Fruit fly (Drosophila melanogaster) whole organism, prepupa: ENCODE data around the gene Rbcn-3A.

Experiments
- Blimp-1 ChIP-seq: fragments of 200-800 bp; sonication (Bioruptor generic); optimal IDR thresholded peaks from 3 replicates; lab custom pipeline; 2017; ENCODE audit warnings: missing biosample characterization, missing genetic modification characterization, mild to moderate bottlenecking, moderate library complexity, missing genetic modification reagents
- CG10631 ChIP-seq: fragments of 200-800 bp; sonication (Bioruptor generic); optimal IDR thresholded peaks from 2 replicates; lab custom pipeline; 2016; ENCODE audit warnings: missing biosample characterization, missing genetic modification characterization
- CG10669 ChIP-seq: fragments of 200-800 bp; sonication (Bioruptor generic); optimal IDR thresholded peaks from 3 replicates; lab custom pipeline; 2018; ENCODE audit warnings: missing biosample characterization, mild to moderate bottlenecking, missing genetic modification characterization, moderate library complexity
- CG11294 ChIP-seq: fragments of 200-800 bp; sonication (Bioruptor generic); IDR thresholded peaks from 2 replicates; pipeline ENCODE4 v1.3.6; 2022; ENCODE audit warnings: missing biosample characterization, missing genetic modification characterization
- CG11762 ChIP-seq: fragments of 200-800 bp; sonication (Bioruptor generic); optimal IDR thresholded peaks from 3 replicates; lab custom pipeline; 2016; ENCODE audit warnings: missing biosample characterization, missing genetic modification characterization; ENCODE audit not compliant: insufficient read depth
- CG11902 ChIP-seq: fragments of 200-800 bp; sonication (Bioruptor generic); optimal IDR thresholded peaks from 3 replicates; lab custom pipeline; 2016; ENCODE audit warnings: missing biosample characterization, missing genetic modification characterization
- CG15336 ChIP-seq: fragments of 200-800 bp; sonication (Bioruptor generic); IDR thresholded peaks from 2 replicates; pipeline ENCODE4 v1.3.6; 2022; ENCODE audit warnings: missing biosample characterization, missing genetic modification characterization
- CG1621 ChIP-seq: fragments of 200-800 bp; sonication (Bioruptor generic); optimal IDR thresholded peaks from 3 replicates; lab custom pipeline; 2018; ENCODE audit warnings: missing biosample characterization, mild to moderate bottlenecking, missing genetic modification characterization
- CG3032 ChIP-seq: fragments of 200-800 bp; optimal IDR thresholded peaks from 2 replicates; lab custom pipeline; 2019; ENCODE audit warnings: missing biosample characterization, mild to moderate bottlenecking, missing genetic modification characterization, moderate library complexity
- CG31627 ChIP-seq: fragments of 200-800 bp; sonication (Bioruptor generic); optimal IDR thresholded peaks from 3 replicates; lab custom pipeline; 2016; ENCODE audit warnings: missing biosample characterization, missing genetic modification characterization
- CG3919 ChIP-seq: fragments of 200-800 bp; sonication (Bioruptor generic); optimal IDR thresholded peaks from 3 replicates; lab custom pipeline; 2016; ENCODE audit warnings: missing biosample characterization, missing genetic modification characterization
- CG6163 ChIP-seq: fragments of 200-800 bp; sonication (Bioruptor generic); IDR thresholded peaks from 3 replicates; pipeline ENCODE4 v1.3.6; 2022; ENCODE audit warnings: missing biosample characterization, missing genetic modification characterization
- CG6276 ChIP-seq: fragments of 200-800 bp; sonication (Bioruptor generic); optimal IDR thresholded peaks from 2 replicates; lab custom pipeline; 2017; ENCODE audit warnings: missing biosample characterization, mild to moderate bottlenecking, missing genetic modification characterization
- CG6792 ChIP-seq: fragments of 200-800 bp; sonication (Bioruptor generic); optimal IDR thresholded peaks from 3 replicates; lab custom pipeline; 2016; ENCODE audit warnings: missing biosample characterization, missing genetic modification characterization
- CG6808 ChIP-seq: fragments of 200-800 bp; sonication (Bioruptor generic); optimal IDR thresholded peaks from 3 replicates; lab custom pipeline; 2017; ENCODE audit warnings: missing biosample characterization, missing genetic modification characterization, mild to moderate bottlenecking, moderate library complexity, missing genetic modification reagents
- CG6854 ChIP-seq: fragments of 200-800 bp; sonication (Bioruptor generic); optimal IDR thresholded peaks from 2 replicates; lab custom pipeline; 2017; ENCODE audit warnings: missing biosample characterization, mild to moderate bottlenecking, missing genetic modification characterization
- CG7368 ChIP-seq: fragments of 200-800 bp; sonication (Bioruptor generic); optimal IDR thresholded peaks from 3 replicates; lab custom pipeline; 2016; ENCODE audit warnings: missing biosample characterization, missing genetic modification characterization
- CG8119 ChIP-seq: fragments of 200-800 bp; sonication (Bioruptor generic); IDR thresholded peaks from 3 replicates; pipeline ENCODE4 v1.3.6; 2022; ENCODE audit warnings: missing biosample characterization, missing genetic modification characterization
- CG8319 ChIP-seq: fragments of 200-800 bp; sonication (Bioruptor generic); optimal IDR thresholded peaks from 3 replicates; lab custom pipeline; 2016; ENCODE audit warnings: missing biosample characterization, missing genetic modification characterization
- CG8632 ChIP-seq: fragments of 200-800 bp; sonication (Bioruptor generic); optimal IDR thresholded peaks from 3 replicates; lab custom pipeline; 2016; ENCODE audit warnings: missing biosample characterization, missing genetic modification characterization
- CG9139 ChIP-seq: fragments of 200-800 bp; sonication (Bioruptor generic); optimal IDR thresholded peaks from 3 replicates; lab custom pipeline; 2017; ENCODE audit warnings: missing biosample characterization, mild to moderate bottlenecking, missing genetic modification characterization
- Eip75B ChIP-seq: fragments of 200-800 bp; sonication (Bioruptor generic); optimal IDR thresholded peaks from 3 replicates; lab custom pipeline; 2016; ENCODE audit warnings: missing biosample characterization, missing genetic modification characterization
- Eip78C ChIP-seq: fragments of 200-800 bp; sonication (Bioruptor generic); peaks from one replicate; lab custom pipeline; 2016; ENCODE audit warnings: missing biosample characterization, missing genetic modification characterization
- Eip93F ChIP-seq: fragments of 200-800 bp; sonication (Bioruptor generic); optimal IDR thresholded peaks from 2 replicates; lab custom pipeline; 2016; ENCODE audit warnings: missing biosample characterization, mild to moderate bottlenecking, missing genetic modification characterization
- Ets21C ChIP-seq: fragments of 200-800 bp; sonication (Bioruptor generic); optimal IDR thresholded peaks from 3 replicates; lab custom pipeline; 2016; ENCODE audit warnings: missing biosample characterization, missing genetic modification characterization
- Ets96B ChIP-seq: fragments of 200-800 bp; optimal IDR thresholded peaks from 2 replicates; lab custom pipeline; 2019; ENCODE audit warnings: missing biosample characterization, mild to moderate bottlenecking, missing genetic modification characterization, moderate library complexity
- Gug ChIP-seq: fragments of 200-800 bp; sonication (Bioruptor generic); IDR thresholded peaks from 2 replicates; pipeline ENCODE4 v1.3.6; 2022; ENCODE audit warnings: missing biosample characterization, missing genetic modification characterization
- Hr39 ChIP-seq: fragments of 200-800 bp; sonication (Bioruptor generic); optimal IDR thresholded peaks from 2 replicates; lab custom pipeline; 2016; ENCODE audit warnings: missing biosample characterization, missing genetic modification characterization
- Hr4 ChIP-seq: fragments of 200-800 bp; sonication (Bioruptor generic); optimal IDR thresholded peaks from 3 replicates; lab custom pipeline; 2016; ENCODE audit warnings: missing biosample characterization, missing genetic modification characterization
- Lpt ChIP-seq: fragments of 200-800 bp; sonication (Bioruptor generic); optimal IDR thresholded peaks from 3 replicates; lab custom pipeline; 2016; ENCODE audit warnings: missing biosample characterization, missing genetic modification characterization
- OdsH ChIP-seq: fragments of 200-800 bp; sonication (Bioruptor generic); optimal IDR thresholded peaks from 3 replicates; lab custom pipeline; 2016; ENCODE audit warnings: missing biosample characterization, missing genetic modification characterization
- Smox ChIP-seq: fragments of 200-800 bp; sonication (Bioruptor generic); optimal IDR thresholded peaks from 3 replicates; lab custom pipeline; 2016; ENCODE audit warnings: missing biosample characterization, missing genetic modification characterization
- Sox102F ChIP-seq: fragments of 200-800 bp; sonication (Bioruptor generic); optimal IDR thresholded peaks from 2 replicates; lab custom pipeline; 2016; ENCODE audit warnings: missing biosample characterization, mild to moderate bottlenecking, missing genetic modification characterization
- Sox14 ChIP-seq: fragments of 200-800 bp; sonication (Bioruptor generic); optimal IDR thresholded peaks from 3 replicates; lab custom pipeline; 2016; ENCODE audit warnings: missing biosample characterization, missing genetic modification characterization
- Sox15 ChIP-seq: fragments of 200-800 bp; sonication (Bioruptor generic); optimal IDR thresholded peaks from 3 replicates; lab custom pipeline; 2016; ENCODE audit warnings: missing biosample characterization, missing genetic modification characterization
- achi ChIP-seq: fragments of 200-800 bp; sonication (Bioruptor generic); optimal IDR thresholded peaks from 3 replicates; lab custom pipeline; 2016; ENCODE audit warnings: missing biosample characterization, missing genetic modification characterization
- acj6 ChIP-seq: fragments of 200-800 bp; sonication (Bioruptor generic); optimal IDR thresholded peaks from 3 replicates; lab custom pipeline; 2016; ENCODE audit warnings: missing biosample characterization, missing genetic modification characterization
- cyc ChIP-seq: fragments of 200-800 bp; sonication (Bioruptor generic); optimal IDR thresholded peaks from 3 replicates; lab custom pipeline; 2016; ENCODE audit warnings: missing biosample characterization, missing genetic modification characterization
- dac ChIP-seq: fragments of 200-800 bp; sonication (Bioruptor generic); optimal IDR thresholded peaks from 2 replicates; lab custom pipeline; 2017; ENCODE audit warnings: missing biosample characterization, mild to moderate bottlenecking, missing genetic modification characterization
- dsx ChIP-seq: fragments of 200-800 bp; optimal IDR thresholded peaks from 3 replicates; lab custom pipeline; 2019; ENCODE audit warnings: missing biosample characterization, mild to moderate bottlenecking, missing genetic modification characterization, moderate library complexity; ENCODE audit not compliant: poor library complexity, severe bottlenecking
- eg ChIP-seq: fragments of 200-800 bp; sonication (Bioruptor generic); IDR thresholded peaks from 3 replicates; pipeline ENCODE4 v1.3.6; 2022; ENCODE audit warnings: missing biosample characterization, missing genetic modification characterization
- esn ChIP-seq: fragments of 200-800 bp; sonication (Bioruptor generic); optimal IDR thresholded peaks from 2 replicates; lab custom pipeline; 2016; ENCODE audit warnings: missing biosample characterization, mild to moderate bottlenecking, missing genetic modification characterization, moderate library complexity
- fd59A ChIP-seq: fragments of 200-800 bp; sonication (Bioruptor generic); optimal IDR thresholded peaks from 2 replicates; lab custom pipeline; 2017; ENCODE audit warnings: missing biosample characterization, mild to moderate bottlenecking, missing genetic modification characterization, missing genetic modification reagents
- fd85E ChIP-seq: fragments of 200-800 bp; sonication (Bioruptor generic); optimal IDR thresholded peaks from 3 replicates; lab custom pipeline; 2016; ENCODE audit warnings: missing biosample characterization, missing genetic modification characterization
- fkh ChIP-seq: fragments of 200-800 bp; sonication (Bioruptor generic); optimal IDR thresholded peaks from 3 replicates; lab custom pipeline; 2017; ENCODE audit warnings: missing biosample characterization, mild to moderate bottlenecking, missing genetic modification characterization, moderate library complexity
- lz ChIP-seq: fragments of 200-800 bp; sonication (Bioruptor generic); optimal IDR thresholded peaks from 3 replicates; lab custom pipeline; 2016; ENCODE audit warnings: missing biosample characterization, missing genetic modification characterization
- net ChIP-seq: fragments of 200-800 bp; sonication (Bioruptor generic); optimal IDR thresholded peaks from 3 replicates; lab custom pipeline; 2016; ENCODE audit warnings: missing biosample characterization, missing genetic modification characterization
- salr ChIP-seq, 2 experiments: fragments of 200-800 bp; sonication (Bioruptor generic); optimal IDR thresholded peaks; 3 replicates each; lab custom pipeline; 2016 to 2018; ENCODE audit warnings: missing biosample characterization in 2 of 2, missing genetic modification characterization in 2 of 2, mild to moderate bottlenecking in 1 of 2
- spab ChIP-seq: fragments of 200-800 bp; sonication (Bioruptor generic); optimal IDR thresholded peaks from 2 replicates; lab custom pipeline; 2017; ENCODE audit warnings: missing biosample characterization, mild to moderate bottlenecking, missing genetic modification characterization, missing genetic modification reagents
- ss ChIP-seq, 2 experiments: fragments of 200-800 bp; sonication (Bioruptor generic); optimal IDR thresholded peaks; 2 replicates in 1 of 2; 3 replicates in 1 of 2; lab custom pipeline; 2017 to 2018; ENCODE audit warnings: mild to moderate bottlenecking in 2 of 2, missing biosample characterization in 2 of 2, missing genetic modification characterization in 2 of 2, moderate library complexity in 1 of 2
- svp ChIP-seq: fragments of 200-800 bp; sonication (Bioruptor generic); peaks from one replicate; lab custom pipeline; 2016; ENCODE audit warnings: missing biosample characterization, missing genetic modification characterization
- topi ChIP-seq: fragments of 200-800 bp; sonication (Bioruptor generic); optimal IDR thresholded peaks from 3 replicates; lab custom pipeline; 2016; ENCODE audit warnings: missing biosample characterization, missing genetic modification characterization
- vri ChIP-seq: fragments of 200-800 bp; sonication (Bioruptor generic); optimal IDR thresholded peaks from 3 replicates; lab custom pipeline; 2016; ENCODE audit warnings: missing biosample characterization, mild to moderate bottlenecking, missing genetic modification characterization

The Rbcn-3A gene

DNA sequence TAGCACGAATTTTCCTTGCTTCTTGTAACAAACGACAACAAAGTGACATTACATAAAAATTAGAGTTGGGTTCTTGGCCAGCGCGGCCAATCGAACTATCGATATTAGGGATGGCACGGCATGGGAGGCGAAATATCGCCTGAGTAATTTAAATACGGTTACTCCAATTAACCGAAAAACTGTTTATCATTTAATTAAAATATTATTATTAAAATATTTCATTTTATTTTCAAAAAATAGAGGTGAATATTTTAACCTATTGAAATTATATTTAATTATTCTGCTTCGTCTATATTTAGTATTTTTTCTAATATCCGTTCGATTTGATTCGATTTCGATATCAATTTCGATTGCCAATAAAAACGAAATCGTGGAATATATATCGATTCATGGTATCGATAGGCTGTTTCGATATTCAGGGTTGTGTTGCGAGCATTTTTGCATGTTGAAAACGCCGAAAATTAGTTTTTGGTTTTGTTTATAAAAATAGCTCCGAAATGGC, at the start of gene Rbcn-3A, which contains the start of gene Spx:
Gene Rbcn-3A (minus strand): TSS at position 74 of the 502 bp plus-strand sequence.
Gene Spx (plus strand): TSS at position 409 of the 502 bp plus-strand sequence.
- no peak for TF ChIP-seq Gug
- no peak for TF ChIP-seq fd85E
- TF ChIP-seq CG15336 (GFP tag; lab: Robert Waterston, UW): no peak
- TF ChIP-seq CG8119: no peak
- TF ChIP-seq CG9139: no peak
- TF ChIP-seq svp (GFP tag; lab: Kevin White, UChicago): no peak
- peak; percentile 42 for TF ChIP-seq esn (GFP tag; lab: Kevin White, UChicago)
- TF ChIP-seq dac (GFP tag; lab: Kevin White, UChicago): no peak
- TF ChIP-seq Eip75B (GFP tag; lab: Kevin White, UChicago): no peak
- TF ChIP-seq CG6163 (GFP tag; lab: Robert Waterston, UW): no peak
- no peak for TF ChIP-seq fd59A (GFP tag; lab: Kevin White, UChicago)
- TF ChIP-seq CG1621 (tag; lab: Kevin White, UChicago): no peak
- no peak for TF ChIP-seq Blimp-1 (GFP tag; lab: Kevin White, UChicago)
- no peak for TF ChIP-seq cyc (GFP tag; lab: Kevin White, UChicago)
- TF ChIP-seq CG3919 (GFP tag; lab: Kevin White, UChicago): no peak
- TF ChIP-seq CG8319 (GFP tag; lab: Kevin White, UChicago): no peak
- no peak for TF ChIP-seq Sox102F (GFP tag; lab: Kevin White, UChicago)
- TF ChIP-seq vri (GFP tag; lab: Kevin White, UChicago): peak; percentile 39
- no peak for TF ChIP-seq Eip93F (GFP tag; lab: Kevin White, UChicago)
- no peak for TF ChIP-seq CG10669 (GFP tag; lab: Kevin White, UChicago)
- no peak for TF ChIP-seq salr (GFP tag; optimal IDR thresholded peaks at IDR 0.05; lab: Kevin White, UChicago)
- TF ChIP-seq topi: peak; percentile 13
- TF ChIP-seq Ets96B (tag; lab: Kevin White, UChicago): no peak
- TF ChIP-seq net (GFP tag; lab: Kevin White, UChicago): no peak
- peak; percentile 20 for TF ChIP-seq CG8632 (GFP tag; lab: Kevin White, UChicago)
- TF ChIP-seq OdsH (GFP tag; lab: Kevin White, UChicago): no peak
- peak; percentile 45 for TF ChIP-seq dsx (GFP tag; lab: Kevin White, UChicago)
- TF ChIP-seq lz (GFP tag; lab: Kevin White, UChicago): peak; percentile 9
- TF ChIP-seq achi (GFP tag; lab: Kevin White, UChicago): peak; percentile 47
- peak; percentile 35 for TF ChIP-seq acj6 (GFP tag; lab: Kevin White, UChicago)
- TF ChIP-seq spab (GFP tag; lab: Kevin White, UChicago): no peak
- peak; percentile 61 for TF ChIP-seq Eip78C
- TF ChIP-seq Ets21C: no peak
- no peak for TF ChIP-seq CG6808 (GFP tag; lab: Kevin White, UChicago)
- TF ChIP-seq CG7368 (GFP tag; lab: Kevin White, UChicago): no peak
- TF ChIP-seq eg: 0 out of 3 replicates have a peak, but pooled peaks have one; percentile 13
- TF ChIP-seq CG6276 (GFP tag; lab: Kevin White, UChicago): no peak
- TF ChIP-seq Sox14 (GFP tag; lab: Kevin White, UChicago): no peak
- TF ChIP-seq Hr39: no peak
- TF ChIP-seq ss (GFP tag; optimal IDR thresholded peaks at IDR 0.05; lab: Kevin White, UChicago): no peak
- TF ChIP-seq Hr4 (GFP tag; lab: Kevin White, UChicago): no peak
- TF ChIP-seq CG11902 (GFP tag; lab: Kevin White, UChicago): no peak
- TF ChIP-seq Smox (GFP tag; lab: Kevin White, UChicago): no peak
- TF ChIP-seq CG31627: peak; percentile 3
- TF ChIP-seq CG10631 (GFP tag; lab: Kevin White, UChicago): no peak
- no peak for TF ChIP-seq CG6792 (GFP tag; lab: Kevin White, UChicago)
- TF ChIP-seq CG3032 (tag; lab: Kevin White, UChicago): peak; percentile 41
- no peak for TF ChIP-seq Sox15 (GFP tag; lab: Kevin White, UChicago)
- TF ChIP-seq Lpt (GFP tag; lab: Kevin White, UChicago): no peak
- no peak for TF ChIP-seq fkh (GFP tag; lab: Kevin White, UChicago)
- TF ChIP-seq CG6854 (GFP tag; lab: Kevin White, UChicago): no peak
- TF ChIP-seq CG11762 (GFP tag; lab: Kevin White, UChicago): no peak
- no peak for TF ChIP-seq CG11294 (GFP tag; lab: Robert Waterston, UW)
